Fruit fly (Drosophila melanogaster): ENCODE measurements around the gene Smr.

Smr gene

dm6 chrX:12737735-12738390 lies 4.6 kb downstream of the Smr start (continued):
- TF ChIP-seq zen2 (GFP tag; IDR thresholded peaks at IDR 0.05; ENCODE audit: partially characterized antibody) (no peak), NC2β (GFP tag; optimal IDR thresholded peaks at IDR 0.05) (no peak), hbn (GFP tag; IDR thresholded peaks at IDR 0.05; ENCODE audit: partially characterized antibody) (no peak), CG32767 (GFP tag; IDR thresholded peaks at IDR 0.05) (peak; percentile 35; the same call in 1 of the 2 replicates), HLH54F (GFP tag; optimal IDR thresholded peaks at IDR 0.05) (no peak), pros (GFP tag; optimal IDR thresholded peaks at IDR 0.05) (no peak), sug (tag; optimal IDR thresholded peaks at IDR 0.05) (peak; percentile 12), ase (GFP tag; IDR thresholded peaks at IDR 0.05) (no peak), CG34224 (GFP tag; IDR thresholded peaks at IDR 0.05; ENCODE audit: partially characterized antibody) (no peak), CG14965 (GFP tag; optimal IDR thresholded peaks at IDR 0.05; ENCODE audit: borderline replicate concordance) (no peak), gce (GFP tag; IDR thresholded peaks at IDR 0.05) (no peak), CG17361 (GFP tag; IDR thresholded peaks at IDR 0.05) (peak; percentile 95), gcm (GFP tag; optimal IDR thresholded peaks at IDR 0.05) (peak; percentile 71), CG13296 (GFP tag; optimal IDR thresholded peaks at IDR 0.05) (peak; percentile 73), tup (GFP tag; optimal IDR thresholded peaks at IDR 0.05) (no peak), disco-r (GFP tag; optimal IDR thresholded peaks at IDR 0.05) (no peak), sisA (GFP tag; IDR thresholded peaks at IDR 0.05) (peak; percentile 55), CG11696 (GFP tag; IDR thresholded peaks at IDR 0.05) (peak; percentile 84), CG15011 (GFP tag; optimal IDR thresholded peaks at IDR 0.05) (peak; percentile 23), CG33213 (GFP tag; optimal IDR thresholded peaks at IDR 0.05) (no peak), Hr39 (optimal IDR thresholded peaks at IDR 0.05) (no peak), Atf-2 (GFP tag; optimal IDR thresholded peaks at IDR 0.05) (peak; percentile 54), CG7745 (tag; optimal IDR thresholded peaks at IDR 0.05) (no peak), pan (optimal IDR thresholded peaks at IDR 0.05) (no peak), pan (GFP tag; optimal IDR thresholded peaks at IDR 0.05 in 1 of 2, IDR thresholded peaks at IDR 0.05 in 1 of 2) (peak in 1 of 2 experiments; percentile 68), CG3726 (GFP tag; IDR thresholded peaks at IDR 0.05) (no peak), HLH4C (GFP tag; IDR thresholded peaks at IDR 0.05; ENCODE audit: partially characterized antibody) (no peak), CG12942 (GFP tag; optimal IDR thresholded peaks at IDR 0.05) (peak; percentile 5), tx (GFP tag; optimal IDR thresholded peaks at IDR 0.05) (no peak), CG34422 (GFP tag; IDR thresholded peaks at IDR 0.05) (no peak), BtbVII (GFP tag; optimal IDR thresholded peaks at IDR 0.05) (peak; percentile 61), odd (GFP tag; optimal IDR thresholded peaks at IDR 0.05) (peak; percentile 72), luna (GFP tag; optimal IDR thresholded peaks at IDR 0.05) (no peak), sr (GFP tag; IDR thresholded peaks at IDR 0.05) (no peak; the same call in 2 of the 3 replicates), CG18262 (tag; optimal IDR thresholded peaks at IDR 0.05) (peak; percentile 90), Hr78 (GFP tag; optimal IDR thresholded peaks at IDR 0.05) (peak in 1 of 2 experiments; percentile 60), Gsc (GFP tag; IDR thresholded peaks at IDR 0.05) (no peak), ac (GFP tag; optimal IDR thresholded peaks at IDR 0.05) (no peak), CG10431 (GFP tag; optimal IDR thresholded peaks at IDR 0.05) (no peak), Xrp1 (GFP tag; IDR thresholded peaks at IDR 0.05) (peak; percentile 68), CG17802 (tag; optimal IDR thresholded peaks at IDR 0.05) (no peak), CG1603 (tag; optimal IDR thresholded peaks at IDR 0.05) (no peak), CG9932 (GFP tag; IDR thresholded peaks at IDR 0.05) (0 out of 2 replicates have a peak, but pooled peaks have one; percentile 34), ranshi (GFP tag; IDR thresholded peaks at IDR 0.05) (no peak), Neu2 (GFP tag; optimal IDR thresholded peaks at IDR 0.05; ENCODE audit: borderline replicate concordance) (no peak), Dref (GFP tag; IDR thresholded peaks at IDR 0.05) (no peak), onecut (GFP tag; IDR thresholded peaks at IDR 0.05) (peak; percentile 96), Eip74EF (GFP tag; optimal IDR thresholded peaks at IDR 0.05) (peak in 1 of 2 experiments; percentile 79), gem (tag; optimal IDR thresholded peaks at IDR 0.05) (peak; percentile 92), psq (GFP tag; optimal IDR thresholded peaks at IDR 0.05) (no peak)
